Fruit fly (Drosophila melanogaster): ENCODE measurements around the gene CG42395.

DNA sequence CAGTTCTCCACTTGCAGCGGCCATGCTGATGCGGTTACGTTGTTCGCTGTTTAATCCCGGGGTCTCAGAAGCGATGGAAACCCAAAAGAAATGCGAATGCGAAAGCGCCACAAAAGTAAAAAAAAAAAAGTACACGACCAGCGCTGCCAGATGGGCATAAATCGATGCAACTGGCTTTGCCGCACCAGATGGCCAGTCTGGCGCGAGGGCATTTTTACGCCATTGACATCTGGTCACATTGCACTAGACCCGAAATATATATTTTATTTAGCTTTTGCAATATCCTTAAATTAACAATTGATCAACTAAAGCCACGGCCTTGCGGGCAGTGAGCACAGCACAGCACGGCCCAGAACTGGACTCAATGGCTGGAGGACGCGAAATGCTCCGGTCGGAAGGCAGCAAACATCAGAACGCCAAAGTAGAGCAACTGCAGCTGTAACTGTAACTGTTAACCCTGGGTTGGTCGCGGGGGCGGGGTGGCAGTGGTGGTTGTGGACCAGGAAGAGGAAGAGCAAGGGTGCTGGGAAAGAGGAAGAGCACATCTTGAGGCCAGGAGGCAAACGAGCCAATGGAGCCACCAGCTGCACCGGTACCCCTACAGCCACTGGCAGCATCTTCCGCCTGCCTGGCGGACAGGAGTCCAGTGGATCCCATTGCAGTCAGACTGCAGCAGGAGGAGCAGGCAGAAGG lies 32.8 kb upstream of the CG42395 start, which contains the start of the genes LysRS and Hecw:
- TF ChIP-seq usp (GFP tag; optimal IDR thresholded peaks at IDR 0.05) (no peak), CG8478 (optimal IDR thresholded peaks at IDR 0.05) (no peak)

Measured in whole organism.